Worm (Caenorhabditis elegans) whole organism, L3 larva: ENCODE data around the gene srw-54.

Experiments used
- snpc-4 ChIP-seq: fragments of 150-350 bp; optimal IDR thresholded peaks from 2 replicates; lab custom pipeline; 2014; ENCODE audit warnings: missing biosample characterization, missing genetic modification characterization
- unc-62 ChIP-seq: fragments of 150-350 bp; sonication (generic microtip); optimal IDR thresholded peaks from 4 replicates; lab custom pipeline; 2014; ENCODE audit warnings: missing biosample characterization, missing genetic modification reagents, missing genetic modification characterization
- ztf-11 ChIP-seq: fragments of 150-350 bp; optimal IDR thresholded peaks from 2 replicates; lab custom pipeline; 2014; ENCODE audit warnings: missing biosample characterization, missing genetic modification characterization

- no peak for TF ChIP-seq snpc-4 (tag; lab: Kevin White, UChicago)
- TF ChIP-seq unc-62 = no peak
- TF ChIP-seq ztf-11 (tag; lab: Kevin White, UChicago) = no peak
Measured at ce11 chrV:16589488-16589887, 21.6 kb upstream of the srw-54 start.
